Worm (Caenorhabditis elegans) whole organism, L4 larva: ENCODE measurements around the gene clec-5.

Experiments
- egl-27 ChIP-seq: sonication (generic microtip); optimal IDR thresholded peaks from 3 replicates; lab custom pipeline; 2017; ENCODE audit warnings: missing biosample characterization, missing genetic modification reagents, missing genetic modification characterization
- lin-13 ChIP-seq: fragments of 150-350 bp; optimal IDR thresholded peaks from 2 replicates; lab custom pipeline; 2014; ENCODE audit warnings: missing biosample characterization, missing genetic modification reagents, missing genetic modification characterization
- mep-1 ChIP-seq: fragments of 150-350 bp; sonication (generic microtip); optimal IDR thresholded peaks from 3 replicates; lab custom pipeline; 2014; ENCODE audit warnings: missing biosample characterization, missing genetic modification characterization
- skn-1 ChIP-seq: fragments of 150-350 bp; optimal IDR thresholded peaks from 2 replicates; lab custom pipeline; 2014; ENCODE audit warnings: missing biosample characterization, missing genetic modification characterization
- zip-11 ChIP-seq: fragments of 200-800 bp; sonication (Bioruptor generic); IDR thresholded peaks from 2 replicates; pipeline ENCODE4 v1.3.6; 2022; ENCODE audit warnings: missing genetic modification characterization, missing compliant biosample characterization

- TF ChIP-seq skn-1 (tag; lab: Kevin White, UChicago) (no peak), mep-1 (tag; lab: Kevin White, UChicago) (no peak), egl-27 (no peak), lin-13 (no peak), zip-11 (GFP tag; lab: Robert Waterston, UW) (no peak)
Measured at ce11 chrIII:4873395-4873794, 10.0 kb downstream of the clec-5 start.
